Worm (Caenorhabditis elegans) whole organism, L1 larva: Measurements from ENCODE around the gene F48G7.5.

ENCODE experiments used
- C16A3.4 ChIP-seq: fragments of 150-350 bp; optimal IDR thresholded peaks from 2 replicates; lab custom pipeline; 2014; ENCODE audit warnings: missing biosample characterization, missing genetic modification characterization
- Y116A8C.19 ChIP-seq: sonication (generic microtip); optimal IDR thresholded peaks from 2 replicates; lab custom pipeline; 2016; ENCODE audit warnings: missing compliant biosample characterization, missing genetic modification characterization, borderline replicate concordance
- aha-1 ChIP-seq: fragments of 150-350 bp; optimal IDR thresholded peaks from 2 replicates; lab custom pipeline; 2014; ENCODE audit warnings: missing biosample characterization, missing genetic modification characterization
- ama-1 ChIP-seq: fragments of 150-350 bp; optimal IDR thresholded peaks from 2 replicates; lab custom pipeline; 2014
- blmp-1 ChIP-seq: fragments of 150-350 bp; optimal IDR thresholded peaks from 2 replicates; lab custom pipeline; 2014; ENCODE audit warnings: missing biosample characterization, missing genetic modification characterization
- ceh-63 ChIP-seq: fragments of 200-800 bp; sonication (Bioruptor generic); optimal IDR thresholded peaks from 2 replicates; lab custom pipeline; 2018; ENCODE audit warnings: mild to moderate bottlenecking, missing genetic modification characterization, missing compliant biosample characterization
- ceh-82 ChIP-seq, 3 experiments: fragments of 150-350 bp in 1 of 3; sonication (generic microtip) in 2 of 3; optimal IDR thresholded peaks; 2 replicates each; lab custom pipeline; 2014 to 2017; ENCODE audit warnings: missing biosample characterization in 3 of 3, missing genetic modification characterization in 3 of 3
- dpl-1 ChIP-seq, 3 experiments: fragments of 150-350 bp in 2 of 3; sonication (generic microtip) in 1 of 3; optimal IDR thresholded peaks; 2 replicates each; lab custom pipeline; 2014 to 2017; ENCODE audit warnings: missing biosample characterization in 3 of 3, missing genetic modification characterization in 3 of 3, missing genetic modification reagents in 3 of 3
- dsc-1 ChIP-seq: sonication (generic microtip); optimal IDR thresholded peaks from 2 replicates; lab custom pipeline; 2016; ENCODE audit warnings: mild to moderate bottlenecking, missing genetic modification characterization, missing compliant biosample characterization
- efl-1 ChIP-seq, 4 experiments: fragments of 150-350 bp; optimal IDR thresholded peaks in 3 of 4; peaks in 1 of 4; 1 replicate in 1 of 4; 2 replicates in 3 of 4; lab custom pipeline; 2014; ENCODE audit warnings: missing biosample characterization in 2 of 4, missing genetic modification characterization in 2 of 4, missing genetic modification reagents in 2 of 4
- egl-27 ChIP-seq, 2 experiments: fragments of 150-350 bp in 1 of 2; sonication (generic microtip); optimal IDR thresholded peaks; 3 replicates each; lab custom pipeline; 2017 to 2018; ENCODE audit warnings: missing biosample characterization in 2 of 2, missing genetic modification characterization in 2 of 2, missing genetic modification reagents in 2 of 2
- fkh-8 ChIP-seq: sonication (generic microtip); optimal IDR thresholded peaks from 2 replicates; lab custom pipeline; 2016; ENCODE audit warnings: mild to moderate bottlenecking, missing genetic modification characterization, missing compliant biosample characterization
- hlh-4 ChIP-seq: sonication (generic microtip); optimal IDR thresholded peaks from 2 replicates; lab custom pipeline; 2016; ENCODE audit warnings: mild to moderate bottlenecking, missing genetic modification characterization, missing compliant biosample characterization
- irx-1 ChIP-seq: sonication (generic microtip); optimal IDR thresholded peaks from 2 replicates; lab custom pipeline; 2016; ENCODE audit warnings: missing genetic modification characterization, missing compliant biosample characterization
- isw-1 ChIP-seq: fragments of 200-800 bp; sonication (Bioruptor generic); IDR thresholded peaks from 2 replicates; pipeline ENCODE4 v1.3.6; 2022; ENCODE audit warnings: missing genetic modification characterization, missing compliant biosample characterization
- lin-13 ChIP-seq: fragments of 150-350 bp; optimal IDR thresholded peaks from 2 replicates; lab custom pipeline; 2014; ENCODE audit warnings: missing biosample characterization, missing genetic modification reagents, missing genetic modification characterization
- lin-35 ChIP-seq, 2 experiments: fragments of 150-350 bp; optimal IDR thresholded peaks; 2 replicates each; lab custom pipeline; 2014; ENCODE audit warnings: missing biosample characterization in 2 of 2, missing genetic modification characterization in 2 of 2, missing genetic modification reagents in 2 of 2
- lin-39 ChIP-seq: fragments of 150-350 bp; optimal IDR thresholded peaks from 2 replicates; lab custom pipeline; 2014; ENCODE audit warnings: missing biosample characterization, missing genetic modification reagents, missing genetic modification characterization
- lir-3 ChIP-seq: sonication (generic microtip); optimal IDR thresholded peaks from 2 replicates; lab custom pipeline; 2016; ENCODE audit warnings: mild to moderate bottlenecking, missing genetic modification characterization, moderate library complexity, missing compliant biosample characterization; ENCODE audit not compliant: poor library complexity
- lsy-2 ChIP-seq, 2 experiments: fragments of 150-350 bp; optimal IDR thresholded peaks; 2 replicates each; lab custom pipeline; 2014; ENCODE audit warnings: missing biosample characterization in 2 of 2, missing genetic modification characterization in 2 of 2
- mab-9 ChIP-seq: fragments of 200-800 bp; sonication (Bioruptor generic); IDR thresholded peaks from 2 replicates; pipeline ENCODE4 v1.3.6; 2022; ENCODE audit warnings: missing genetic modification reagents, missing genetic modification characterization, missing compliant biosample characterization
- mdl-1 ChIP-seq, 2 experiments: fragments of 150-350 bp; optimal IDR thresholded peaks; 2 replicates each; lab custom pipeline; 2014 to 2017; ENCODE audit warnings: missing biosample characterization in 2 of 2, missing genetic modification characterization in 2 of 2, inconsistent platforms in 1 of 2
- mep-1 ChIP-seq: fragments of 150-350 bp; optimal IDR thresholded peaks from 2 replicates; lab custom pipeline; 2014; ENCODE audit warnings: missing biosample characterization, missing genetic modification characterization
- nhr-12 ChIP-seq: sonication (generic microtip); optimal IDR thresholded peaks from 2 replicates; lab custom pipeline; 2017; ENCODE audit warnings: missing biosample characterization, missing genetic modification characterization
- nhr-19 ChIP-seq: fragments of 200-800 bp; sonication (Bioruptor generic); conservative IDR thresholded peaks from 2 replicates; pipeline ENCODE4 v1.3.6; 2022; ENCODE audit warnings: missing genetic modification characterization, missing compliant biosample characterization
- nhr-20 ChIP-seq: sonication (generic microtip); optimal IDR thresholded peaks from 2 replicates; lab custom pipeline; 2016; ENCODE audit warnings: mild to moderate bottlenecking, missing genetic modification characterization, missing compliant biosample characterization
- nhr-77 ChIP-seq: fragments of 150-350 bp; optimal IDR thresholded peaks from 2 replicates; lab custom pipeline; 2014; ENCODE audit warnings: missing biosample characterization, missing genetic modification characterization
- nhr-85 ChIP-seq: sonication (generic microtip); peaks from one replicate; lab custom pipeline; 2016; ENCODE audit warnings: missing genetic modification characterization, inconsistent platforms, missing compliant biosample characterization
- nhr-90 ChIP-seq: sonication (generic microtip); optimal IDR thresholded peaks from 2 replicates; lab custom pipeline; 2016; ENCODE audit warnings: mild to moderate bottlenecking, missing genetic modification characterization, missing compliant biosample characterization; ENCODE audit not compliant: poor library complexity
- pax-3 ChIP-seq: fragments of 200-800 bp; sonication (Bioruptor generic); optimal IDR thresholded peaks from 2 replicates; lab custom pipeline; 2018; ENCODE audit warnings: mild to moderate bottlenecking, missing genetic modification characterization, moderate library complexity, missing compliant biosample characterization
- snu-23 ChIP-seq: sonication (generic microtip); optimal IDR thresholded peaks from 2 replicates; lab custom pipeline; 2016; ENCODE audit warnings: missing genetic modification characterization, missing compliant biosample characterization
- sox-4 ChIP-seq: sonication (generic microtip); optimal IDR thresholded peaks from 2 replicates; lab custom pipeline; 2016; ENCODE audit warnings: missing genetic modification characterization, missing compliant biosample characterization
- sptf-1 ChIP-seq: fragments of 150-350 bp; optimal IDR thresholded peaks from 2 replicates; lab custom pipeline; 2014; ENCODE audit warnings: missing biosample characterization, missing genetic modification characterization
- swsn-7 ChIP-seq: sonication (generic microtip); optimal IDR thresholded peaks from 2 replicates; lab custom pipeline; 2016; ENCODE audit warnings: missing genetic modification characterization, missing compliant biosample characterization
- tbx-2 ChIP-seq: sonication (generic microtip); optimal IDR thresholded peaks from 2 replicates; lab custom pipeline; 2016; ENCODE audit warnings: missing genetic modification characterization, missing compliant biosample characterization
- tlp-1 ChIP-seq: fragments of 150-350 bp; optimal IDR thresholded peaks from 2 replicates; lab custom pipeline; 2014; ENCODE audit warnings: missing biosample characterization, missing genetic modification characterization
- unc-30 ChIP-seq: sonication (generic microtip); optimal IDR thresholded peaks from 2 replicates; lab custom pipeline; 2017; ENCODE audit warnings: missing biosample characterization, missing genetic modification characterization
- unc-62 ChIP-seq: fragments of 150-350 bp; optimal IDR thresholded peaks from 2 replicates; lab custom pipeline; 2014; ENCODE audit warnings: missing biosample characterization, missing genetic modification reagents, missing genetic modification characterization
- unc-86 ChIP-seq: sonication (generic microtip); optimal IDR thresholded peaks from 2 replicates; lab custom pipeline; 2016; ENCODE audit warnings: missing genetic modification characterization, missing compliant biosample characterization
- unc-98 ChIP-seq: fragments of 200-800 bp; sonication (Bioruptor generic); IDR thresholded peaks from 2 replicates; pipeline ENCODE4 v1.3.6; 2022; ENCODE audit warnings: missing genetic modification characterization, missing compliant biosample characterization
- vab-15 ChIP-seq: sonication (generic microtip); optimal IDR thresholded peaks from 2 replicates; lab custom pipeline; 2017; ENCODE audit warnings: missing genotype, mild to moderate bottlenecking, missing genetic modification characterization, missing compliant biosample characterization
- xbp-1 ChIP-seq: sonication (generic microtip); optimal IDR thresholded peaks from 2 replicates; lab custom pipeline; 2016; ENCODE audit warnings: missing genetic modification characterization, missing compliant biosample characterization
- ztf-4 ChIP-seq: fragments of 150-350 bp; optimal IDR thresholded peaks from 2 replicates; lab custom pipeline; 2014; ENCODE audit warnings: missing biosample characterization, missing genetic modification characterization

F48G7.5 gene

DNA sequence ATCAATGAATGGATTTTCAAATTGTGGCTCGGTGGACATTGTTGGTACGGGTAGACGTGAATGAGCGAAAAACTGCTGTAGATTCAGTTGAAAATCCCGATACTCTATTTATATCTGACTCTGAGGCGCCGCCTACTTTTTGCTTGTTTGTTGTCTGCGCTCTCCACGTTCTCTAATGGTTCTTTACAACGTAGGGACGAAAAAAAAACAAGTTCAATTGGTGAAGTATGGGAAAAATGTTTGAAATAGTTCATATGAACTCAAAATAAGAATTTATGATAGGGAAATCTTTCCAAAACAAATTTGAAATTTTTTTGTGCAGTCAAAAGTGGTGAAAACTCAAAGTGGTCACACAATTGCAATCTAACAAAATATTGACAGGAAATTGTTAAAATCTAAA is 12.1 kb upstream of the F48G7.5 start, which contains the start of gene F48G7.10:
Gene F48G7.10, minus strand, starts transcription at position 101 of the 400 bp plus-strand sequence.
- no peak for TF ChIP-seq tbx-2 (tag; lab: Kevin White, UChicago)
- no peak for TF ChIP-seq sox-4
- peak; percentile 58 for TF ChIP-seq nhr-85 (tag; lab: Kevin White, UChicago)
- TF ChIP-seq, all 84 proteins: peak for 1

DNA sequence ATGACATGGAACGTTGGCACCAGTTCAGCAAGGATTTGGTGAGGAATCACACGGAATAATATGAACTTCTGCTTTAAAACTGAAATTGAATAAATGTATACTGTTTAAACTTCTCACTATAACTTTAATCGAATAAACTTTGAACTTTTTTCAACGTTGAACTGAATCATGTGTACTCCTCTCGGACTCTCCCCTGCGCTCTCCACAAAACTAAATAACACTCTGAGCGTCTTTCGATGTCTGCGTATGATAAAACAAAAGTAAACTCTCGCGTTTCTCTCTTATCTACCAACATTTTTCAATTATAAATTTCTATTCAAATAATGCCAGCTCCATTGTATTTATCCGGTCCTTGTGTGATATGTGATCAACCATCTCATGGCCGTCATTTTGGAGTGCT is 9.1 kb upstream of the F48G7.5 start:
- TF ChIP-seq sptf-1 (tag; lab: Kevin White, UChicago) (no peak), lin-35 (GFP tag; optimal IDR thresholded peaks at IDR 0.05; lab: Kevin White, UChicago) (peak in 1 of 2 experiments; percentile 32), snu-23 (GFP tag; lab: Kevin White, UChicago) (peak; percentile 30), unc-98 (no peak), nhr-20 (tag; lab: Kevin White, UChicago) (peak; percentile 29), mep-1 (no peak), efl-1 (optimal IDR thresholded peaks at IDR 0.05; lab: Kevin White, UChicago) (peak; percentile 11 to 22), efl-1 (GFP tag; optimal IDR thresholded peaks at IDR 0.05 in 1 of 2; lab: Kevin White, UChicago) (peak in 1 of 2 experiments; percentile 62)

DNA sequence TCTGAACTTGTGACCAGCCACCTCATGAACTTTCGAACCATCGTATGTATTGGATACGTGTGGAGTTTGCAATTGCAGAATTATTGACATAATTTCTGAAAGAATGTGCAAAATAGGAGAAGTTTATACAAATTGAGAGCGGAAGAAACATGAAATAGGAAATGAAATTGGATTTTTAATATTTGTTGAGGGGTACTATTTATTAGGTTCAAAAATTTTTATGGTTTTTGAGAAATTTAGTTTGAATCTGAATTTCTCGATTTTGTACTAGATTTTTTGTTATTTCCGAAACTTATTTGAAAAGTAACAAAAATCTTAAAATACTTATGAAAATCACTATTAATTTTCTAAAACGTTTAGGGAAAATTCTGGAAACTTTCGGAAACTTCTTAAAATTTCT is 5.8 kb upstream of the F48G7.5 start, which contains the start of gene F48G7.9:
Gene F48G7.9, minus strand, starts transcription at position 101 of the 400 bp plus-strand sequence.
- no peak for TF ChIP-seq nhr-12 (tag; lab: Kevin White, UChicago)
- no peak for TF ChIP-seq nhr-19 (GFP tag; lab: Robert Waterston, UW)
- no peak for TF ChIP-seq lir-3
- TF ChIP-seq mdl-1 (tag; optimal IDR thresholded peaks at IDR 0.05; lab: Kevin White, UChicago) = no peak
- TF ChIP-seq fkh-8 (tag; lab: Kevin White, UChicago) = no peak
- TF ChIP-seq isw-1 (GFP tag; lab: Robert Waterston, UW) = no peak
- TF ChIP-seq blmp-1 = no peak

DNA sequence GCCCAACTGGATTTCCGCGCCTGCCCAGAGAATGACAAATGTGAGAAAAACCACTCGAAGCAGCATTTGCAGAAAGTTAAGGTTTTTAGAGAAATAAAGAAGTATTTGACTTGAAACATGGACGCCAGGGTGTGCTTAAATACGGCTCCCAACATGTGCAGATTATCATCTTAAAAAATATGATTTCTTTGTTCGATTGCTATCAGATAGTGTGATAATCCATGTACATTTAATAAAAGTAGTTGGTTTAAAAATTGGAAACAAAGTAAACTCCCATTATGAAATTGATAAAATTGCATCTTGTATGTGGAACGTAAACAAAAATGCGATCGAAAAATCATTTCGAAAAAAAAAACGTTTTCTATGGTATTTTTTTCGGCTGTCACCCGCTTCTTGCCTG is 4.8 kb upstream of the F48G7.5 start, which contains the start of gene F48G7.8:
Gene F48G7.8, minus strand, starts transcription at position 101 of the 400 bp plus-strand sequence.
- TF ChIP-seq lin-39 (tag; lab: Kevin White, UChicago) (no peak), Y116A8C.19 (no peak), nhr-90 (tag; lab: Kevin White, UChicago) (no peak), ceh-82 (tag; optimal IDR thresholded peaks at IDR 0.05; lab: Kevin White, UChicago) (no peak), egl-27 (tag; optimal IDR thresholded peaks at IDR 0.05; lab: Kevin White, UChicago) (no peak), dpl-1 (GFP tag; optimal IDR thresholded peaks at IDR 0.05; lab: Kevin White, UChicago) (no peak), isw-1 (GFP tag; lab: Robert Waterston, UW) (no peak), dsc-1 (tag; lab: Kevin White, UChicago) (no peak), C16A3.4 (no peak), swsn-7 (tag; lab: Kevin White, UChicago) (no peak), irx-1 (tag; lab: Kevin White, UChicago) (no peak), unc-30 (tag; lab: Kevin White, UChicago) (no peak), ama-1 (lab: Kevin White, UChicago) (no peak), ceh-63 (GFP tag; lab: Kevin White, UChicago) (no peak), tbx-2 (tag; lab: Kevin White, UChicago) (no peak), unc-98 (no peak), xbp-1 (tag; lab: Kevin White, UChicago) (no peak)

ce11 chrV:626321-626720 is 3.6 kb upstream of the F48G7.5 start, which contains the start of gene F48G7.7:
Gene F48G7.7 (minus strand): TSS chrV:626421.
- no peak for TF ChIP-seq pax-3 (tag; lab: Kevin White, UChicago)
- no peak for TF ChIP-seq tlp-1 (tag; lab: Kevin White, UChicago)
- no peak for TF ChIP-seq hlh-4 (tag; lab: Kevin White, UChicago)
- TF ChIP-seq ceh-63 (GFP tag; lab: Kevin White, UChicago) = no peak
- TF ChIP-seq mab-9 (GFP tag; lab: Robert Waterston, UW) = no peak
- TF ChIP-seq nhr-77 (tag; lab: Kevin White, UChicago) = no peak
- TF ChIP-seq ceh-82 (tag; optimal IDR thresholded peaks at IDR 0.05; lab: Kevin White, UChicago) = no peak
- no peak for TF ChIP-seq mdl-1 (tag; optimal IDR thresholded peaks at IDR 0.05; lab: Kevin White, UChicago)
- no peak for TF ChIP-seq vab-15 (tag; lab: Kevin White, UChicago)
- TF ChIP-seq unc-86 (tag; lab: Kevin White, UChicago) = no peak
- TF ChIP-seq lin-13 (GFP tag; lab: Kevin White, UChicago) = no peak
- no peak for TF ChIP-seq unc-62 (GFP tag; lab: Kevin White, UChicago)
- no peak for TF ChIP-seq ztf-4
- no peak for TF ChIP-seq nhr-90 (tag; lab: Kevin White, UChicago)
- no peak for TF ChIP-seq mep-1
- no peak for TF ChIP-seq lsy-2 (tag; optimal IDR thresholded peaks at IDR 0.05; lab: Kevin White, UChicago)
- TF ChIP-seq ama-1 (lab: Kevin White, UChicago) = no peak
- no peak for TF ChIP-seq aha-1 (tag; lab: Kevin White, UChicago)
- TF ChIP-seq irx-1 (tag; lab: Kevin White, UChicago) = no peak
- TF ChIP-seq, all 84 proteins: peak for 0
